Fruit fly (Drosophila melanogaster) whole organism, prepupa: ENCODE measurements around the gene CG13720.

Experiments used
- Blimp-1 ChIP-seq: fragments of 200-800 bp; sonication (Bioruptor generic); optimal IDR thresholded peaks from 3 replicates; lab custom pipeline; 2017; ENCODE audit warnings: missing biosample characterization, missing genetic modification characterization, mild to moderate bottlenecking, moderate library complexity, missing genetic modification reagents
- CG10631 ChIP-seq: fragments of 200-800 bp; sonication (Bioruptor generic); optimal IDR thresholded peaks from 2 replicates; lab custom pipeline; 2016; ENCODE audit warnings: missing biosample characterization, missing genetic modification characterization
- CG11294 ChIP-seq: fragments of 200-800 bp; sonication (Bioruptor generic); IDR thresholded peaks from 2 replicates; pipeline ENCODE4 v1.3.6; 2022; ENCODE audit warnings: missing biosample characterization, missing genetic modification characterization
- CG11762 ChIP-seq: fragments of 200-800 bp; sonication (Bioruptor generic); optimal IDR thresholded peaks from 3 replicates; lab custom pipeline; 2016; ENCODE audit warnings: missing biosample characterization, missing genetic modification characterization; ENCODE audit not compliant: insufficient read depth
- CG15336 ChIP-seq: fragments of 200-800 bp; sonication (Bioruptor generic); IDR thresholded peaks from 2 replicates; pipeline ENCODE4 v1.3.6; 2022; ENCODE audit warnings: missing biosample characterization, missing genetic modification characterization
- CG1621 ChIP-seq: fragments of 200-800 bp; sonication (Bioruptor generic); optimal IDR thresholded peaks from 3 replicates; lab custom pipeline; 2018; ENCODE audit warnings: missing biosample characterization, mild to moderate bottlenecking, missing genetic modification characterization
- CG16779 ChIP-seq: fragments of 200-800 bp; sonication (Bioruptor generic); optimal IDR thresholded peaks from 3 replicates; lab custom pipeline; 2017; ENCODE audit warnings: missing biosample characterization, mild to moderate bottlenecking, missing genetic modification characterization
- CG3032 ChIP-seq: fragments of 200-800 bp; optimal IDR thresholded peaks from 2 replicates; lab custom pipeline; 2019; ENCODE audit warnings: missing biosample characterization, mild to moderate bottlenecking, missing genetic modification characterization, moderate library complexity
- CG31627 ChIP-seq: fragments of 200-800 bp; sonication (Bioruptor generic); optimal IDR thresholded peaks from 3 replicates; lab custom pipeline; 2016; ENCODE audit warnings: missing biosample characterization, missing genetic modification characterization
- CG32006 ChIP-seq: fragments of 200-800 bp; sonication (Bioruptor generic); optimal IDR thresholded peaks from 3 replicates; lab custom pipeline; 2017; ENCODE audit warnings: missing biosample characterization, mild to moderate bottlenecking, missing genetic modification characterization
- CG3919 ChIP-seq: fragments of 200-800 bp; sonication (Bioruptor generic); optimal IDR thresholded peaks from 3 replicates; lab custom pipeline; 2016; ENCODE audit warnings: missing biosample characterization, missing genetic modification characterization
- CG4318 ChIP-seq: fragments of 200-800 bp; sonication (Bioruptor generic); optimal IDR thresholded peaks from 3 replicates; lab custom pipeline; 2017; ENCODE audit warnings: missing biosample characterization, mild to moderate bottlenecking, missing genetic modification characterization
- CG6276 ChIP-seq: fragments of 200-800 bp; sonication (Bioruptor generic); optimal IDR thresholded peaks from 2 replicates; lab custom pipeline; 2017; ENCODE audit warnings: missing biosample characterization, mild to moderate bottlenecking, missing genetic modification characterization
- CG6792 ChIP-seq: fragments of 200-800 bp; sonication (Bioruptor generic); optimal IDR thresholded peaks from 3 replicates; lab custom pipeline; 2016; ENCODE audit warnings: missing biosample characterization, missing genetic modification characterization
- CG6808 ChIP-seq: fragments of 200-800 bp; sonication (Bioruptor generic); optimal IDR thresholded peaks from 3 replicates; lab custom pipeline; 2017; ENCODE audit warnings: missing biosample characterization, missing genetic modification characterization, mild to moderate bottlenecking, moderate library complexity, missing genetic modification reagents
- CG6854 ChIP-seq: fragments of 200-800 bp; sonication (Bioruptor generic); optimal IDR thresholded peaks from 2 replicates; lab custom pipeline; 2017; ENCODE audit warnings: missing biosample characterization, mild to moderate bottlenecking, missing genetic modification characterization
- CG7368 ChIP-seq: fragments of 200-800 bp; sonication (Bioruptor generic); optimal IDR thresholded peaks from 3 replicates; lab custom pipeline; 2016; ENCODE audit warnings: missing biosample characterization, missing genetic modification characterization
- CG8119 ChIP-seq: fragments of 200-800 bp; sonication (Bioruptor generic); IDR thresholded peaks from 3 replicates; pipeline ENCODE4 v1.3.6; 2022; ENCODE audit warnings: missing biosample characterization, missing genetic modification characterization
- CG8319 ChIP-seq: fragments of 200-800 bp; sonication (Bioruptor generic); optimal IDR thresholded peaks from 3 replicates; lab custom pipeline; 2016; ENCODE audit warnings: missing biosample characterization, missing genetic modification characterization
- Eip75B ChIP-seq: fragments of 200-800 bp; sonication (Bioruptor generic); optimal IDR thresholded peaks from 3 replicates; lab custom pipeline; 2016; ENCODE audit warnings: missing biosample characterization, missing genetic modification characterization
- Eip78C ChIP-seq: fragments of 200-800 bp; sonication (Bioruptor generic); peaks from one replicate; lab custom pipeline; 2016; ENCODE audit warnings: missing biosample characterization, missing genetic modification characterization
- Eip93F ChIP-seq: fragments of 200-800 bp; sonication (Bioruptor generic); optimal IDR thresholded peaks from 2 replicates; lab custom pipeline; 2016; ENCODE audit warnings: missing biosample characterization, mild to moderate bottlenecking, missing genetic modification characterization
- Ets21C ChIP-seq: fragments of 200-800 bp; sonication (Bioruptor generic); optimal IDR thresholded peaks from 3 replicates; lab custom pipeline; 2016; ENCODE audit warnings: missing biosample characterization, missing genetic modification characterization
- Ets96B ChIP-seq: fragments of 200-800 bp; optimal IDR thresholded peaks from 2 replicates; lab custom pipeline; 2019; ENCODE audit warnings: missing biosample characterization, mild to moderate bottlenecking, missing genetic modification characterization, moderate library complexity
- Gug ChIP-seq: fragments of 200-800 bp; sonication (Bioruptor generic); IDR thresholded peaks from 2 replicates; pipeline ENCODE4 v1.3.6; 2022; ENCODE audit warnings: missing biosample characterization, missing genetic modification characterization
- Hr38 ChIP-seq: sonication (Bioruptor generic); optimal IDR thresholded peaks from 2 replicates; lab custom pipeline; 2016; ENCODE audit warnings: missing biosample characterization, missing genetic modification characterization
- Hr39 ChIP-seq: fragments of 200-800 bp; sonication (Bioruptor generic); optimal IDR thresholded peaks from 2 replicates; lab custom pipeline; 2016; ENCODE audit warnings: missing biosample characterization, missing genetic modification characterization
- Hr4 ChIP-seq: fragments of 200-800 bp; sonication (Bioruptor generic); optimal IDR thresholded peaks from 3 replicates; lab custom pipeline; 2016; ENCODE audit warnings: missing biosample characterization, missing genetic modification characterization
- Met ChIP-seq: fragments of 200-800 bp; sonication (Bioruptor generic); optimal IDR thresholded peaks from 3 replicates; lab custom pipeline; 2016; ENCODE audit warnings: missing biosample characterization, missing genetic modification characterization
- OdsH ChIP-seq: fragments of 200-800 bp; sonication (Bioruptor generic); optimal IDR thresholded peaks from 3 replicates; lab custom pipeline; 2016; ENCODE audit warnings: missing biosample characterization, missing genetic modification characterization
- Smox ChIP-seq: fragments of 200-800 bp; sonication (Bioruptor generic); optimal IDR thresholded peaks from 3 replicates; lab custom pipeline; 2016; ENCODE audit warnings: missing biosample characterization, missing genetic modification characterization
- Sox102F ChIP-seq: fragments of 200-800 bp; sonication (Bioruptor generic); optimal IDR thresholded peaks from 2 replicates; lab custom pipeline; 2016; ENCODE audit warnings: missing biosample characterization, mild to moderate bottlenecking, missing genetic modification characterization
- Sox14 ChIP-seq: fragments of 200-800 bp; sonication (Bioruptor generic); optimal IDR thresholded peaks from 3 replicates; lab custom pipeline; 2016; ENCODE audit warnings: missing biosample characterization, missing genetic modification characterization
- Sox15 ChIP-seq: fragments of 200-800 bp; sonication (Bioruptor generic); optimal IDR thresholded peaks from 3 replicates; lab custom pipeline; 2016; ENCODE audit warnings: missing biosample characterization, missing genetic modification characterization
- achi ChIP-seq: fragments of 200-800 bp; sonication (Bioruptor generic); optimal IDR thresholded peaks from 3 replicates; lab custom pipeline; 2016; ENCODE audit warnings: missing biosample characterization, missing genetic modification characterization
- acj6 ChIP-seq: fragments of 200-800 bp; sonication (Bioruptor generic); optimal IDR thresholded peaks from 3 replicates; lab custom pipeline; 2016; ENCODE audit warnings: missing biosample characterization, missing genetic modification characterization
- cyc ChIP-seq: fragments of 200-800 bp; sonication (Bioruptor generic); optimal IDR thresholded peaks from 3 replicates; lab custom pipeline; 2016; ENCODE audit warnings: missing biosample characterization, missing genetic modification characterization
- eg ChIP-seq: fragments of 200-800 bp; sonication (Bioruptor generic); IDR thresholded peaks from 3 replicates; pipeline ENCODE4 v1.3.6; 2022; ENCODE audit warnings: missing biosample characterization, missing genetic modification characterization
- esn ChIP-seq: fragments of 200-800 bp; sonication (Bioruptor generic); optimal IDR thresholded peaks from 2 replicates; lab custom pipeline; 2016; ENCODE audit warnings: missing biosample characterization, mild to moderate bottlenecking, missing genetic modification characterization, moderate library complexity
- fd59A ChIP-seq: fragments of 200-800 bp; sonication (Bioruptor generic); optimal IDR thresholded peaks from 2 replicates; lab custom pipeline; 2017; ENCODE audit warnings: missing biosample characterization, mild to moderate bottlenecking, missing genetic modification characterization, missing genetic modification reagents
- fd85E ChIP-seq: fragments of 200-800 bp; sonication (Bioruptor generic); optimal IDR thresholded peaks from 3 replicates; lab custom pipeline; 2016; ENCODE audit warnings: missing biosample characterization, missing genetic modification characterization
- fkh ChIP-seq: fragments of 200-800 bp; sonication (Bioruptor generic); optimal IDR thresholded peaks from 3 replicates; lab custom pipeline; 2017; ENCODE audit warnings: missing biosample characterization, mild to moderate bottlenecking, missing genetic modification characterization, moderate library complexity
- lz ChIP-seq: fragments of 200-800 bp; sonication (Bioruptor generic); optimal IDR thresholded peaks from 3 replicates; lab custom pipeline; 2016; ENCODE audit warnings: missing biosample characterization, missing genetic modification characterization
- net ChIP-seq: fragments of 200-800 bp; sonication (Bioruptor generic); optimal IDR thresholded peaks from 3 replicates; lab custom pipeline; 2016; ENCODE audit warnings: missing biosample characterization, missing genetic modification characterization
- pdm3 ChIP-seq: fragments of 200-800 bp; sonication (Bioruptor generic); optimal IDR thresholded peaks from 3 replicates; lab custom pipeline; 2016; ENCODE audit warnings: missing biosample characterization, missing genetic modification characterization
- salr ChIP-seq, 2 experiments: fragments of 200-800 bp; sonication (Bioruptor generic); optimal IDR thresholded peaks; 3 replicates each; lab custom pipeline; 2016 to 2018; ENCODE audit warnings: missing biosample characterization in 2 of 2, missing genetic modification characterization in 2 of 2, mild to moderate bottlenecking in 1 of 2
- spab ChIP-seq: fragments of 200-800 bp; sonication (Bioruptor generic); optimal IDR thresholded peaks from 2 replicates; lab custom pipeline; 2017; ENCODE audit warnings: missing biosample characterization, mild to moderate bottlenecking, missing genetic modification characterization, missing genetic modification reagents
- ss ChIP-seq, 2 experiments: fragments of 200-800 bp; sonication (Bioruptor generic); optimal IDR thresholded peaks; 2 replicates in 1 of 2; 3 replicates in 1 of 2; lab custom pipeline; 2017 to 2018; ENCODE audit warnings: mild to moderate bottlenecking in 2 of 2, missing biosample characterization in 2 of 2, missing genetic modification characterization in 2 of 2, moderate library complexity in 1 of 2
- topi ChIP-seq: fragments of 200-800 bp; sonication (Bioruptor generic); optimal IDR thresholded peaks from 3 replicates; lab custom pipeline; 2016; ENCODE audit warnings: missing biosample characterization, missing genetic modification characterization
- vri ChIP-seq: fragments of 200-800 bp; sonication (Bioruptor generic); optimal IDR thresholded peaks from 3 replicates; lab custom pipeline; 2016; ENCODE audit warnings: missing biosample characterization, mild to moderate bottlenecking, missing genetic modification characterization

CG13720 gene

dm6 chr3L:4543034-4543806 is 42.9 kb upstream of the CG13720 start:
- TF ChIP-seq Eip75B (GFP tag; lab: Kevin White, UChicago), result peak; percentile 87
- TF ChIP-seq CG6854, result peak; percentile 25
- peak; percentile 52 for TF ChIP-seq Hr4 (GFP tag; lab: Kevin White, UChicago)
- TF ChIP-seq CG11762 (GFP tag; lab: Kevin White, UChicago), result peak; percentile 30
- peak; percentile 77 for TF ChIP-seq achi
- TF ChIP-seq CG6808, result peak; percentile 99
- peak; percentile 95 for TF ChIP-seq CG3032 (tag; lab: Kevin White, UChicago)
- peak; percentile 89 for TF ChIP-seq fd85E (GFP tag; lab: Kevin White, UChicago)
- TF ChIP-seq fkh (GFP tag; lab: Kevin White, UChicago), result no peak
- TF ChIP-seq CG4318 (GFP tag; lab: Kevin White, UChicago), result peak; percentile 25
- peak; percentile 63 for TF ChIP-seq Sox102F (GFP tag; lab: Kevin White, UChicago)
- TF ChIP-seq vri (GFP tag; lab: Kevin White, UChicago), result peak; percentile 70
- peak; percentile 84 for TF ChIP-seq CG8119 (GFP tag; lab: Robert Waterston, UW)
- TF ChIP-seq CG7368 (GFP tag; lab: Kevin White, UChicago), result peak; percentile 91
- TF ChIP-seq CG31627 (GFP tag; lab: Kevin White, UChicago), result peak; percentile 60
- TF ChIP-seq CG16779 (tag; lab: Kevin White, UChicago), result peak; percentile 90
- peak; percentile 74 for TF ChIP-seq fd59A
- TF ChIP-seq acj6 (GFP tag; lab: Kevin White, UChicago), result peak; percentile 66
- peak; percentile 56 for TF ChIP-seq cyc
- TF ChIP-seq Blimp-1 (GFP tag; lab: Kevin White, UChicago), result no peak
- TF ChIP-seq CG11294 (GFP tag; lab: Robert Waterston, UW), result peak; percentile 39; the same call in 1 of the 2 replicates
- TF ChIP-seq Gug (GFP tag; lab: Robert Waterston, UW), result peak; percentile 49; the same call in 1 of the 2 replicates
- peak; percentile 81 to 88 for TF ChIP-seq salr (GFP tag; optimal IDR thresholded peaks at IDR 0.05; lab: Kevin White, UChicago)
- peak; percentile 40 for TF ChIP-seq topi (GFP tag; lab: Kevin White, UChicago)
- peak; percentile 79 for TF ChIP-seq CG10631 (GFP tag; lab: Kevin White, UChicago)
- peak; percentile 67 for TF ChIP-seq OdsH (GFP tag; lab: Kevin White, UChicago)
- peak; percentile 88 for TF ChIP-seq net (GFP tag; lab: Kevin White, UChicago)
- TF ChIP-seq Hr39, result peak; percentile 75
- peak; percentile 65 for TF ChIP-seq CG15336 (GFP tag; lab: Robert Waterston, UW)
- no peak for TF ChIP-seq Eip93F (GFP tag; lab: Kevin White, UChicago)
- peak; percentile 72 for TF ChIP-seq CG8319 (GFP tag; lab: Kevin White, UChicago)
- TF ChIP-seq lz (GFP tag; lab: Kevin White, UChicago), result peak; percentile 54
- TF ChIP-seq pdm3 (GFP tag; lab: Kevin White, UChicago), result peak; percentile 74
- peak; percentile 69 for TF ChIP-seq esn (GFP tag; lab: Kevin White, UChicago)
- peak; percentile 58 for TF ChIP-seq Smox
- peak; percentile 67 for TF ChIP-seq Met (GFP tag; lab: Kevin White, UChicago)
- peak; percentile 78 for TF ChIP-seq Eip78C (GFP tag; lab: Kevin White, UChicago)
- peak; percentile 96 for TF ChIP-seq Ets96B (tag; lab: Kevin White, UChicago)
- peak; percentile 79 for TF ChIP-seq Sox14 (GFP tag; lab: Kevin White, UChicago)
- peak; percentile 95 for TF ChIP-seq CG1621
- TF ChIP-seq Sox15 (GFP tag; lab: Kevin White, UChicago), result peak; percentile 26
- no peak for TF ChIP-seq Hr38 (GFP tag; lab: Kevin White, UChicago)
- TF ChIP-seq CG6276 (GFP tag; lab: Kevin White, UChicago), result peak; percentile 88
- TF ChIP-seq CG32006, result peak; percentile 63
- peak; percentile 96 to 98 for TF ChIP-seq ss (GFP tag; optimal IDR thresholded peaks at IDR 0.05; lab: Kevin White, UChicago)
- peak; percentile 86 for TF ChIP-seq CG3919 (GFP tag; lab: Kevin White, UChicago)
- TF ChIP-seq eg (GFP tag; lab: Robert Waterston, UW), result peak; percentile 86
- TF ChIP-seq CG6792 (GFP tag; lab: Kevin White, UChicago), result peak; percentile 83
- peak; percentile 17 for TF ChIP-seq Ets21C (GFP tag; lab: Kevin White, UChicago)
- peak; percentile 98 for TF ChIP-seq spab (GFP tag; lab: Kevin White, UChicago)
